Fruit fly (Drosophila melanogaster) Kc167 (cell line): ENCODE data around the gene pHCl-1.

ENCODE experiments used
- Myc ChIP-seq: fragments of >200 bp; optimal IDR thresholded peaks from 2 replicates; lab custom pipeline; 2017; ENCODE audit warnings: missing external identifiers
- Sin3A ChIP-seq: fragments of >200 bp; optimal IDR thresholded peaks from 2 replicates; lab custom pipeline; 2018; ENCODE audit warnings: missing external identifiers
- h ChIP-seq: fragments of >200 bp; optimal IDR thresholded peaks from 3 replicates; lab custom pipeline; 2018; ENCODE audit warnings: missing external identifiers
- psq ChIP-seq: fragments of >200 bp; optimal IDR thresholded peaks from 2 replicates; lab custom pipeline; 2017; ENCODE audit warnings: missing external identifiers

DNA sequence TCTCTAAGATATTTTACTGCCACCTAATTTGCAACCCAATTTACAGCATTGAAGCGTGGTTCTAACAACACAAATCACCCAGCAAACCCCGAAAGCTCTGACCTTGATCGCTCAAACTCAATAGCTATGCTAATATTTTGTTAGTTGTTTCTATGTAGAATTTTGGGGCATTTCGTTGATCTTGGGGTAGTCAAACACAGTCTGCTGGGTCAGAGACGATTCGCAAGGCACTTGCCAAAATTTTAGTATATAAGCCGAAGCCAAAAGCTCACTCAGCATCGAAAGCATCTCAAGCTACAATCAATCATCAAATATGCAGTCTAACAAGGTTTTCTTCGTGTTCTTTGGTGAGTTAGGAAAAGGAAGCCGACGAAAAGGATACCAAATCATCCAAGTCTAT lies 89.6 kb downstream of the pHCl-1 start, which contains the start of gene CG13445:
- TF ChIP-seq psq (lab: Kevin White, UChicago): no peak
- TF ChIP-seq Myc: no peak
- TF ChIP-seq h (lab: Kevin White, UChicago): no peak
- TF ChIP-seq Sin3A (lab: Kevin White, UChicago): no peak
